Worm (Caenorhabditis elegans): ENCODE results near the gene ttr-59.

The ttr-59 gene

ce11 chrX:7323604-7324003 lies 6.0 kb upstream of the ttr-59 start:
- no peak for TF ChIP-seq nhr-28 (tag; optimal IDR thresholded peaks at IDR 0.05)
- no peak for TF ChIP-seq ZK546.5 (tag; optimal IDR thresholded peaks at IDR 0.05)
- no peak for TF ChIP-seq pha-4 (tag; optimal IDR thresholded peaks at IDR 0.05)
- TF ChIP-seq nhr-23 (tag; optimal IDR thresholded peaks at IDR 0.05) = no peak
- TF ChIP-seq snpc-4 (tag; optimal IDR thresholded peaks at IDR 0.05) = no peak
- peak; percentile 67 for TF ChIP-seq elt-2 (tag; optimal IDR thresholded peaks at IDR 0.05)
- no peak for TF ChIP-seq unc-39 (tag; optimal IDR thresholded peaks at IDR 0.05)
- peak; percentile 71 for TF ChIP-seq nhr-43 (tag; optimal IDR thresholded peaks at IDR 0.05; ENCODE audit: poor library complexity, severe bottlenecking)
- TF ChIP-seq R02D3.7 (tag; optimal IDR thresholded peaks at IDR 0.05) = no peak
- no peak for TF ChIP-seq daf-12 (tag; optimal IDR thresholded peaks at IDR 0.05)
- TF ChIP-seq nfya-1 (tag; optimal IDR thresholded peaks at IDR 0.05; ENCODE audit: insufficient read depth) = peak; percentile 38
- no peak for TF ChIP-seq ztf-4 (tag; optimal IDR thresholded peaks at IDR 0.05)
- no peak for TF ChIP-seq eor-1 (tag; optimal IDR thresholded peaks at IDR 0.05)
- TF ChIP-seq ztf-11 (tag; optimal IDR thresholded peaks at IDR 0.05) = no peak
- TF ChIP-seq hmg-11 (tag; optimal IDR thresholded peaks at IDR 0.05) = no peak
- peak; percentile 58 for TF ChIP-seq lsy-12 (tag; optimal IDR thresholded peaks at IDR 0.05)
- no peak for TF ChIP-seq ceh-28 (tag; optimal IDR thresholded peaks at IDR 0.05)
- no peak for TF ChIP-seq nhr-77 (tag; optimal IDR thresholded peaks at IDR 0.05)
- TF ChIP-seq egl-5 (tag; optimal IDR thresholded peaks at IDR 0.05) = no peak
- TF ChIP-seq mml-1 (tag; optimal IDR thresholded peaks at IDR 0.05) = no peak
- no peak for TF ChIP-seq lin-15B (tag; optimal IDR thresholded peaks at IDR 0.05)
- TF ChIP-seq pqm-1 (tag; optimal IDR thresholded peaks at IDR 0.05) = peak; percentile 49
- no peak for TF ChIP-seq fkh-10 (GFP tag; optimal IDR thresholded peaks at IDR 0.05)
- TF ChIP-seq tbx-2 (tag; optimal IDR thresholded peaks at IDR 0.05) = peak; percentile 31
- TF ChIP-seq ama-1 (optimal IDR thresholded peaks at IDR 0.05) = no peak
- TF ChIP-seq jun-1 (tag; optimal IDR thresholded peaks at IDR 0.05) = no peak
- no peak for TF ChIP-seq fos-1 (tag; optimal IDR thresholded peaks at IDR 0.05)
- TF ChIP-seq nhr-12 (tag; optimal IDR thresholded peaks at IDR 0.05) = no peak
- TF ChIP-seq unc-62 (GFP tag; optimal IDR thresholded peaks at IDR 0.05) = no peak
- no peak for TF ChIP-seq sea-2 (GFP tag; optimal IDR thresholded peaks at IDR 0.05)
- TF ChIP-seq nhr-76 (tag; optimal IDR thresholded peaks at IDR 0.05) = no peak
- no peak for TF ChIP-seq nhr-11 (tag; optimal IDR thresholded peaks at IDR 0.05)
- TF ChIP-seq nhr-67 (tag; optimal IDR thresholded peaks at IDR 0.05) = no peak
- no peak for TF ChIP-seq aly-2 (tag; optimal IDR thresholded peaks at IDR 0.05)
- no peak for TF ChIP-seq ceh-9 (tag; optimal IDR thresholded peaks at IDR 0.05)
- TF ChIP-seq mdl-1 (tag; optimal IDR thresholded peaks at IDR 0.05) = no peak
- no peak for TF ChIP-seq ceh-16 (tag; optimal IDR thresholded peaks at IDR 0.05)
- TF ChIP-seq nhr-237 (tag; optimal IDR thresholded peaks at IDR 0.05) = no peak
- peak in 1 of 3 experiments; percentile 6 for TF ChIP-seq elt-3 (tag; optimal IDR thresholded peaks at IDR 0.05)
- TF ChIP-seq skn-1 (tag; optimal IDR thresholded peaks at IDR 0.05) = peak; percentile 20
- TF ChIP-seq egl-27 (tag; optimal IDR thresholded peaks at IDR 0.05) = no peak
- TF ChIP-seq zag-1 (tag; optimal IDR thresholded peaks at IDR 0.05) = no peak
- peak; percentile 13 for TF ChIP-seq nhr-25 (tag; optimal IDR thresholded peaks at IDR 0.05)
- TF ChIP-seq lin-39 (tag; optimal IDR thresholded peaks at IDR 0.05) = no peak
- no peak for TF ChIP-seq elt-1 (tag; optimal IDR thresholded peaks at IDR 0.05)
- no peak for TF ChIP-seq ceh-82 (tag; optimal IDR thresholded peaks at IDR 0.05)
- no peak for TF ChIP-seq fkh-2 (tag; optimal IDR thresholded peaks at IDR 0.05)

Data from whole organism, L3 larva.